Fruit fly (Drosophila melanogaster) whole organism: ENCODE measurements around the gene CG8607.

Experiments
- psq ChIP-seq: fragments of >200 bp; optimal IDR thresholded peaks from 2 replicates; lab custom pipeline; 2017
- usp ChIP-seq: fragments of >200 bp; optimal IDR thresholded peaks from 2 replicates; lab custom pipeline; 2017; ENCODE audit warnings: missing biosample characterization, missing genetic modification characterization, mixed read lengths

DNA sequence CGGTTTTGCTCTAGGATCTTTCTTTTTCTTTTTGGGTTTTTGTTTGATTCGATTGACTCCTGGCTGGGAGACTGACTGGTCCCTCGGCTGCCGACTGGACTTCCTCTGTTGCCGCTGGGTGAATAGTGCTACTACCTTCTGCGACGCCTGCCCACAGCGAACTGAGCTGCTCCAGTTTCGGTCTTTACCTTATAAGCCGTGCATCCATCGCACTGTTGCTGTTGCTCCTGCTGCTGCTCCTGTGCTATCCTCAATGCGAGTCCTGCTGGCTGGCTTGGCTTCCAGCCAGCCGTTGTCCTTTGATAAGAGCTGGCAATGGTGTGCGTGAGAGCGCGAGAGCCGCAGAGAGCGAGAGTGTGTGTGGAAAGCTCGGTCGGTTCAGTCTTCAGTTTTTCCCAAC is 7.1 kb upstream of the CG8607 start, which contains the start of gene unc-13-4A:
- TF ChIP-seq usp (GFP tag; lab: Kevin White, UChicago) (no peak), psq (lab: Kevin White, UChicago) (no peak)
